Worm (Caenorhabditis elegans): Measurements from ENCODE around the gene C26H9A.4.

C26H9A.4 gene

DNA sequence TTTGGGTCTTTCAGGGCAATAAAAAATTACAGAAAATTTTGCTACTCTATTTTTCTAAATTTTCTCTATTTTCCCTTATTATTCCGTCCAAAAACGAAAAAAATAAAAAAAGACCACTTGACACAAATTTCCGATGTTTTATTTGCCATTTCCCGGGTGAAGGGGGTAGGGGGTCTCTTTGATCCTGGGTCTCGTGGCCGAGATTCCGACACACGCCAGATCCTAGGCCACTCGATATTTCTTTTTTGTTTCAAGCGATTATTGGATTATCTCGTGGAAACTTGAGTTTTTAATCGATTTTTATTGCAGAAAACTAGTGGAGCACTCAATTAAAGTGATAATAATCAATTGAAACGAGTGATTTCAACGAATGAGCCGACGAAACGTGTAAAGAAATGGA lies at the start of gene C26H9A.4, which contains the start of gene wdfy-3:
Gene C26H9A.4, plus strand, starts transcription at position 317 of the 400 bp plus-strand sequence.
Gene wdfy-3, plus strand, starts transcription at position 308 of the 400 bp plus-strand sequence.
- TF ChIP-seq flt-1 (GFP tag; IDR thresholded peaks at IDR 0.05) = no peak
- TF ChIP-seq ets-7 (tag; optimal IDR thresholded peaks at IDR 0.05) = no peak
- TF ChIP-seq pes-1 (GFP tag; IDR thresholded peaks at IDR 0.05) = peak; percentile 24; the same call in 1 of the 2 replicates
- TF ChIP-seq scrt-1 (GFP tag; IDR thresholded peaks at IDR 0.05) = no peak
- no peak for TF ChIP-seq tra-4 (tag; optimal IDR thresholded peaks at IDR 0.05)
- no peak; the same call in 1 of the 2 replicates for TF ChIP-seq sea-1 (GFP tag; conservative IDR thresholded peaks at IDR 0.05)
- no peak for TF ChIP-seq hnd-1 (tag; optimal IDR thresholded peaks at IDR 0.05)

ce11 chrIV:12605401-12605800 lies 47.8 kb upstream of the C26H9A.4 start, which contains the start of gene Y55D9A.2:
TSS of gene Y55D9A.2 (minus strand) at chrIV:12605431.
- TF ChIP-seq hmbx-1 (tag; optimal IDR thresholded peaks at IDR 0.05) (peak; percentile 36), ets-7 (tag; optimal IDR thresholded peaks at IDR 0.05) (no peak)

- no peak for TF ChIP-seq flt-1 (GFP tag; IDR thresholded peaks at IDR 0.05)
- TF ChIP-seq F13C5.2 (tag; optimal IDR thresholded peaks at IDR 0.05) = no peak
- no peak for TF ChIP-seq ceh-13 (GFP tag; optimal IDR thresholded peaks at IDR 0.05)
- TF ChIP-seq aly-1 (tag; optimal IDR thresholded peaks at IDR 0.05) = no peak
Observed at ce11 chrIV:12614624-12615023, 38.6 kb upstream of the C26H9A.4 start, which contains the start of gene efa-6. TSS of gene efa-6 (minus strand) at chrIV:12614724.

ce11 chrIV:12615122-12615745 lies 38.0 kb upstream of the C26H9A.4 start:
- TF ChIP-seq hmg-4 (GFP tag; optimal IDR thresholded peaks at IDR 0.05) (peak; percentile 40), tbx-11 (GFP tag; IDR thresholded peaks at IDR 0.05) (no peak)

- TF ChIP-seq tbx-37 (GFP tag; conservative IDR thresholded peaks at IDR 0.05) (no peak), hnd-1 (tag; optimal IDR thresholded peaks at IDR 0.05) (no peak), ceh-13 (GFP tag; optimal IDR thresholded peaks at IDR 0.05) (no peak), pes-1 (GFP tag; IDR thresholded peaks at IDR 0.05) (no peak; the same call in 1 of the 2 replicates), ceh-36 (tag; optimal IDR thresholded peaks at IDR 0.05) (peak; percentile 49), hmg-4 (GFP tag; optimal IDR thresholded peaks at IDR 0.05) (peak; percentile 81), tbx-11 (GFP tag; IDR thresholded peaks at IDR 0.05) (no peak), aly-1 (tag; optimal IDR thresholded peaks at IDR 0.05) (no peak), F13C5.2 (tag; optimal IDR thresholded peaks at IDR 0.05) (no peak)
Observed at ce11 chrIV:12616943-12617689, 36.1 kb upstream of the C26H9A.4 start.

ce11 chrIV:12617934-12618333 lies 35.3 kb upstream of the C26H9A.4 start:
- TF ChIP-seq tra-4 (tag; optimal IDR thresholded peaks at IDR 0.05) = no peak
- no peak for TF ChIP-seq ama-1 (optimal IDR thresholded peaks at IDR 0.05)
- no peak for TF ChIP-seq flt-1 (GFP tag; IDR thresholded peaks at IDR 0.05)
- TF ChIP-seq hmbx-1 (tag; optimal IDR thresholded peaks at IDR 0.05) = no peak

DNA sequence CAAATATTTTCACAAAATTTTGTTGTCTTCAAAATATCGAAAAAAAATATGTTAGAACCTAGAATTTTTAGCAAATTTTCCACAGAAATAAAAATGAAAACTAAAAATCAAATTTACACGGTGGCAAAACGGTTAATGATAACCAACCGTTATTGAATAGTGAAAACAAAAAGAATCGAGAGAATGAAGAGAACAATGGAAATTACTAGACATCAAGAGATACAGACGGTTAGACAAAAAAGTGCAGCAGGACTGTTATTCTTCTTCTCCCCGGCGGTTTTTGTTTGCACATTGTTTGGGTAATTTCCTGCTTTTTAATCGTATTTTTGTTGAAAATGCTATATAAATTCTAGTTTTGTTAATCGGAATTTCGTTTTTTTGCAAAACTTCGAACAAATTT lies 34.3 kb upstream of the C26H9A.4 start:
- TF ChIP-seq tbx-11 (GFP tag; IDR thresholded peaks at IDR 0.05) (no peak), ama-1 (optimal IDR thresholded peaks at IDR 0.05) (no peak), hmbx-1 (tag; optimal IDR thresholded peaks at IDR 0.05) (no peak), hmg-4 (GFP tag; optimal IDR thresholded peaks at IDR 0.05) (no peak)

- no peak for TF ChIP-seq ceh-36 (tag; optimal IDR thresholded peaks at IDR 0.05)
- no peak for TF ChIP-seq sea-1 (GFP tag; conservative IDR thresholded peaks at IDR 0.05)
- no peak for TF ChIP-seq pes-1 (GFP tag; IDR thresholded peaks at IDR 0.05)
- no peak for TF ChIP-seq ets-7 (tag; optimal IDR thresholded peaks at IDR 0.05)
- no peak for TF ChIP-seq ceh-13 (GFP tag; optimal IDR thresholded peaks at IDR 0.05)
- TF ChIP-seq hmbx-1 (tag; optimal IDR thresholded peaks at IDR 0.05) = no peak
Observed at ce11 chrIV:12620921-12621320, 32.3 kb upstream of the C26H9A.4 start.

DNA sequence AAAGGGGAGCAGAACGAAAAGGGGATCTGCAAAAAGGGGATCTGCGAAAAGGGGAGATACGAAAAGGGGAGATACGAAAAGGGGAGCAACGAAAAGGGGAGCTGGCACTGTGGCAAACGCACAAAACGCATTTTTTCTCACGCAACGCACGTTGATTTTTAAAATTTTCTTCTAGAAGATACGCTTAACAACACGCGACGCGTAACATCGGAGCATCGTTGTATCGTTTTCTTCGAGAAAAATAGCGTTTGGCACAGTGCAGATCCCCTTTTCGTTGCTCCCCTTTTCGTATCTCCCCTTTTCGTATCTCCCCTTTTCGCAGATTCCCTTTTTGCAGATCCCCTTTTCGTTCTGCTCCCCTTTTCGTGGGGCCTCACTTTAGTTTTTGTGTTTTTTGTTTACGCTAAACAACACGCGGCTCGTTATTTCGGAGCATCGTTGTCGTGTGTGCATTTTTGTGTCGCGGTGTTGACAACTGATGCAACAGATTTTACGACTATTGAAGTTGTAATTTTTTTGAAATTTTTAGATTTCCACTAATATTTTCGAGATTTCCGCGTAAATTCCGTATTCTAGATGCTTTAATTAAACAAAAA lies 31.6 kb upstream of the C26H9A.4 start:
- 0 out of 2 replicates have a peak, but pooled peaks have one; percentile 8 for TF ChIP-seq pes-1 (GFP tag; IDR thresholded peaks at IDR 0.05)

DNA sequence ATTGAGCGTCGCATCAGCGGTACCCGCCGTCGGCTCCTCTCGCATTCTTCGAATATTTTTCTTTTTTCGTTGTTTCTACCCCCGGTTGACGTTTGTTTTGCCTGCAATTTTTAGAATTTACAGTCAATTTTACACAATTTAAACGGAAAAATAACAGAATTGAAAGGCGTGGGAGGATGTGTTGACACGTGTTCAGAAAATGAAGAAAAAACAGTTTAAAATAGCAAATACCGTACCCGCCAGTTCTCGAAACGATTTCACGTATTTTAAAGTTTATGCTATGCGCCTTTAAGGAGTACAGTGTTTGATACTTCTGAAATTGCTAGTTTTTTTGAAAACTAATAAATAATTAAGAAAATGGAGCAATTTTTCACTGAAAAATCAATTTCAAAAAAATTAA lies 22.3 kb upstream of the C26H9A.4 start, which contains the start of gene ark-1:
Gene ark-1, minus strand, starts transcription at position 101 of the 400 bp plus-strand sequence.
- TF ChIP-seq ets-7 (tag; optimal IDR thresholded peaks at IDR 0.05) = no peak
- TF ChIP-seq F13C5.2 (tag; optimal IDR thresholded peaks at IDR 0.05) = no peak

Data from whole organism, early embryonic.